Worm (Caenorhabditis elegans): ENCODE data around the gene tat-2.

DNA sequence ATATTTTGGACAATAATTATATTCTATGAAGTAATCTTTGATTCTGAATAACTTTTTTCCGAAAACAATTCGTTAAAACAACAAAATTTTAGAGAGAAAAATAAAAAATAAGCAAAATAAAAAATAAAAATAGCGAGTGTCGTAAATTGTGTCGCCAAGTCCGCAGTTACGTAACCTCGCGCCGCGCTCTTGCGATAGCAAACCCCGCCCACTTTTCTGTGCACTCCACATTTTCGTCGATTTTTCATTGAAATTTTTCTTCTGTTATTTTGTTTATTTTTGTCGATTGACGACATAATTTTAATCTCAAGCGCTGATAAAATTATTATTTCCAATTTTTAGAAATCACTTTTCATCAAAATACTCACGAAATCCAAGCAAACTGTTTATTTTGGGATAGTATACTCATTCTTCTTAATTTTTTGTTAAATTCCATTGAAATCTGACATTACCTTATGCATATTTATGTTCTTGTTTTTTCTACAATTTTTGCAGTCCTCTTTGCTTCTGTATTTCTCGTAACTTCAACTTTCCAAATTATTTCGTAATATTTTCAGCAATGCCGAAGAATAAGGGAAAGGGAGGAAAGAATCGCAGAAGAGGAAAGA is 36.2 kb downstream of the tat-2 start, which contains the start of gene eif-1.A:
- TF ChIP-seq lin-13 (tag; optimal IDR thresholded peaks at IDR 0.05), result peak; percentile 44
- TF ChIP-seq hlh-1 (tag; optimal IDR thresholded peaks at IDR 0.05), result peak; percentile 50
- peak; percentile 79 for TF ChIP-seq mep-1 (tag; optimal IDR thresholded peaks at IDR 0.05)
- TF ChIP-seq ces-1 (GFP tag; optimal IDR thresholded peaks at IDR 0.05), result no peak
- no peak for TF ChIP-seq ztf-11 (tag; optimal IDR thresholded peaks at IDR 0.05)
- no peak for TF ChIP-seq elt-3 (tag; optimal IDR thresholded peaks at IDR 0.05)
- TF ChIP-seq lin-32 (GFP tag; optimal IDR thresholded peaks at IDR 0.05), result no peak
- no peak for TF ChIP-seq nhr-76 (tag; optimal IDR thresholded peaks at IDR 0.05)
- TF ChIP-seq nhr-237 (tag; optimal IDR thresholded peaks at IDR 0.05), result peak; percentile 41
- no peak for TF ChIP-seq unc-120 (tag; optimal IDR thresholded peaks at IDR 0.05; ENCODE audit: poor library complexity, severe bottlenecking)

Measured in whole organism, mixed stage, embryonic.